Fruit fly (Drosophila melanogaster): ENCODE data around the gene CG14971.

DNA sequence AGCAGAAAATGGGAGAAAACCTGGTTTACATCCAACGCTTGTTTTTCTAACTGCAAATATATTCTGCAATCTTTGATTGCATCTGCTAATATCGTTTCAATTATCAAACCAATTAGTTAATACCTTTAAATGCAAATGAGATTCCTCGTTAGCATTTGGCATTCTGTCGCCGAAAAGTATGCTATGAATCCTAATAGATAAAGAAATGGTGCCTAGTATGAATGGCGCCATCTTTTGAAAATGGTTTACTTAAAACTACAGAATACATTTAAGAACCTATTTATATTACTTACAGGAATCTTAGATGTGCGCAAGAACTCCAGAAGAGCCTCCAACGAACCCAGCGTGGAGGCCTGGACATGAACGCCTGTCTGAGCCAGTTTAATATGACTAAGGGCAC, 14.2 kb downstream of the CG14971 start:
- no peak for TF ChIP-seq psq (GFP tag; optimal IDR thresholded peaks at IDR 0.05)
- TF ChIP-seq Dfd (GFP tag; optimal IDR thresholded peaks at IDR 0.05), result no peak
- no peak for TF ChIP-seq br (GFP tag; optimal IDR thresholded peaks at IDR 0.05)
- TF ChIP-seq h (GFP tag; optimal IDR thresholded peaks at IDR 0.05), result no peak
- no peak for TF ChIP-seq fru (GFP tag; optimal IDR thresholded peaks at IDR 0.05)
- TF ChIP-seq pan (optimal IDR thresholded peaks at IDR 0.05), result no peak
- no peak for TF ChIP-seq CG9705 (GFP tag; optimal IDR thresholded peaks at IDR 0.05)
- TF ChIP-seq N (GFP tag; optimal IDR thresholded peaks at IDR 0.05), result no peak
- TF ChIP-seq Sp1 (GFP tag; optimal IDR thresholded peaks at IDR 0.05), result no peak
- no peak for TF ChIP-seq OdsH (GFP tag; optimal IDR thresholded peaks at IDR 0.05)
- TF ChIP-seq dmrt93B (GFP tag; optimal IDR thresholded peaks at IDR 0.05), result no peak

All from whole organism, wandering third instar larva.